Fruit fly (Drosophila melanogaster) whole organism, embryonic: ENCODE data around the gene CG10195.

ENCODE experiments used
- Antp ChIP-seq: fragments of 200-800 bp; sonication (Bioruptor generic); optimal IDR thresholded peaks from 3 replicates; lab custom pipeline; 2016; ENCODE audit warnings: missing biosample characterization, missing genetic modification characterization
- Atf-2 ChIP-seq: fragments of 200-800 bp; sonication (Bioruptor generic); optimal IDR thresholded peaks from 2 replicates; lab custom pipeline; 2016; ENCODE audit warnings: missing biosample characterization, missing genetic modification characterization
- CG10209 ChIP-seq: fragments of 200-800 bp; sonication (Bioruptor generic); optimal IDR thresholded peaks from 3 replicates; lab custom pipeline; 2017; ENCODE audit warnings: missing biosample characterization, mild to moderate bottlenecking, missing genetic modification characterization, missing genetic modification reagents
- CG10366 ChIP-seq: fragments of 200-800 bp; sonication (Bioruptor generic); IDR thresholded peaks from 2 replicates; pipeline ENCODE4 v1.3.6; 2022; ENCODE audit warnings: missing biosample characterization, missing genetic modification characterization
- CG11504 ChIP-seq: fragments of 200-800 bp; sonication (Bioruptor generic); optimal IDR thresholded peaks from 3 replicates; lab custom pipeline; 2019; ENCODE audit warnings: missing biosample characterization, mild to moderate bottlenecking, missing genetic modification characterization, moderate library complexity
- CG11695 ChIP-seq: fragments of 200-800 bp; sonication (Bioruptor generic); IDR thresholded peaks from 3 replicates; pipeline ENCODE4 v1.3.6; 2022; ENCODE audit warnings: missing biosample characterization, missing genetic modification characterization
- CG17612 ChIP-seq: fragments of 200-800 bp; sonication (Bioruptor generic); IDR thresholded peaks from 2 replicates; pipeline ENCODE4 v1.3.6; 2022; ENCODE audit warnings: missing biosample characterization, missing genetic modification characterization
- CG1792 ChIP-seq: fragments of 200-800 bp; sonication (Bioruptor generic); optimal IDR thresholded peaks from 2 replicates; lab custom pipeline; 2016; ENCODE audit warnings: missing biosample characterization, missing genetic modification characterization
- CG2875 ChIP-seq: fragments of 200-800 bp; sonication (Bioruptor generic); optimal IDR thresholded peaks from 2 replicates; lab custom pipeline; 2017; ENCODE audit warnings: missing biosample characterization, mild to moderate bottlenecking, missing genetic modification characterization, missing genetic modification reagents
- CG30431 ChIP-seq: fragments of 200-800 bp; sonication (Bioruptor generic); optimal IDR thresholded peaks from 2 replicates; lab custom pipeline; 2017; ENCODE audit warnings: missing biosample characterization, missing genetic modification characterization
- CG31365 ChIP-seq: fragments of 200-800 bp; sonication (Bioruptor generic); optimal IDR thresholded peaks from 2 replicates; lab custom pipeline; 2018; ENCODE audit warnings: missing biosample characterization, mild to moderate bottlenecking, missing genetic modification characterization
- CG33213 ChIP-seq: fragments of 200-800 bp; sonication (Bioruptor generic); optimal IDR thresholded peaks from 3 replicates; lab custom pipeline; 2016; ENCODE audit warnings: missing biosample characterization, missing genetic modification characterization
- CG43689 ChIP-seq: fragments of 200-800 bp; sonication (Bioruptor generic); IDR thresholded peaks from 2 replicates; pipeline ENCODE4 v1.3.6; 2022; ENCODE audit warnings: missing biosample characterization, missing genetic modification characterization
- CG7786 ChIP-seq: fragments of 200-800 bp; sonication (Bioruptor generic); optimal IDR thresholded peaks from 2 replicates; lab custom pipeline; 2016; ENCODE audit warnings: missing biosample characterization, missing genetic modification characterization
- CG8359 ChIP-seq: fragments of 200-800 bp; sonication (Bioruptor generic); optimal IDR thresholded peaks from 2 replicates; lab custom pipeline; 2017; ENCODE audit warnings: missing biosample characterization, mild to moderate bottlenecking, missing genetic modification characterization, borderline replicate concordance
- CG8765 ChIP-seq: fragments of 200-800 bp; sonication (Bioruptor generic); IDR thresholded peaks from 2 replicates; pipeline ENCODE4 v1.3.6; 2022; ENCODE audit warnings: missing biosample characterization, missing genetic modification characterization
- CG9609 ChIP-seq: fragments of 200-800 bp; sonication (Bioruptor generic); optimal IDR thresholded peaks from 3 replicates; lab custom pipeline; 2016; ENCODE audit warnings: missing biosample characterization, missing genetic modification characterization
- CTCF ChIP-seq: fragments of 200-800 bp; sonication (Bioruptor generic); optimal IDR thresholded peaks from 2 replicates; lab custom pipeline; 2017; ENCODE audit warnings: missing biosample characterization, mild to moderate bottlenecking, missing genetic modification characterization, moderate library complexity
- CkIIα-i1 ChIP-seq: fragments of 200-800 bp; sonication (Bioruptor generic); IDR thresholded peaks from 2 replicates; pipeline ENCODE4 v1.3.6; 2022; ENCODE audit warnings: missing biosample characterization, missing genetic modification characterization
- Dfd ChIP-seq, 2 experiments: fragments of >200 bp; optimal IDR thresholded peaks; 2 replicates each; lab custom pipeline; 2017; ENCODE audit warnings: missing biosample characterization in 2 of 2, missing genetic modification characterization in 2 of 2
- Dip3 ChIP-seq: fragments of 200-800 bp; sonication (Bioruptor generic); optimal IDR thresholded peaks from 3 replicates; lab custom pipeline; 2016; ENCODE audit warnings: missing biosample characterization, missing genetic modification characterization
- E2f1 ChIP-seq: fragments of 200-800 bp; sonication (Bioruptor generic); IDR thresholded peaks from 2 replicates; pipeline ENCODE4 v1.3.6; 2022; ENCODE audit warnings: missing biosample characterization, missing genetic modification characterization
- Ets65A ChIP-seq: fragments of 200-800 bp; sonication (Bioruptor generic); peaks from one replicate; lab custom pipeline; 2016; ENCODE audit warnings: missing biosample characterization, missing genetic modification characterization
- Ets97D ChIP-seq: fragments of 200-800 bp; sonication (Bioruptor generic); optimal IDR thresholded peaks from 3 replicates; lab custom pipeline; 2016; ENCODE audit warnings: missing biosample characterization, missing genetic modification characterization
- Hand ChIP-seq: fragments of 200-800 bp; sonication (Bioruptor generic); optimal IDR thresholded peaks from 2 replicates; lab custom pipeline; 2017; ENCODE audit warnings: mild to moderate bottlenecking, missing biosample characterization, missing genetic modification reagents, missing genetic modification characterization
- Hr51 ChIP-seq, 2 experiments: fragments of 200-800 bp; sonication (Bioruptor generic); optimal IDR thresholded peaks; 2 replicates in 1 of 2; 3 replicates in 1 of 2; lab custom pipeline; 2016 to 2018; ENCODE audit warnings: missing biosample characterization in 2 of 2, missing genetic modification characterization in 2 of 2, mild to moderate bottlenecking in 1 of 2, moderate library complexity in 1 of 2
- Neu2 ChIP-seq: fragments of 200-800 bp; sonication (Bioruptor generic); optimal IDR thresholded peaks from 3 replicates; lab custom pipeline; 2016; ENCODE audit warnings: missing biosample characterization, missing genetic modification characterization, borderline replicate concordance
- Nf-YC ChIP-seq: fragments of 200-800 bp; optimal IDR thresholded peaks from 3 replicates; lab custom pipeline; 2019; ENCODE audit warnings: missing biosample characterization, mild to moderate bottlenecking, missing genetic modification characterization, moderate library complexity
- Pdp1 ChIP-seq, 2 experiments: fragments of 200-800 bp; sonication (Bioruptor generic); optimal IDR thresholded peaks; 3 replicates each; lab custom pipeline; 2016; ENCODE audit warnings: missing biosample characterization in 2 of 2, missing genetic modification characterization in 2 of 2, mild to moderate bottlenecking in 1 of 2, moderate library complexity in 1 of 2
- Stat92E ChIP-seq, 3 experiments: fragments of >200 bp in 2 of 3; fragments of 200-800 bp in 1 of 3; sonication (Bioruptor generic) in 1 of 3; optimal IDR thresholded peaks; 2 replicates each; lab custom pipeline; 2017 to 2019; ENCODE audit warnings: missing biosample characterization in 3 of 3, missing genetic modification characterization in 3 of 3, mild to moderate bottlenecking in 1 of 3, moderate library complexity in 1 of 3
- Vsx1 ChIP-seq: fragments of 200-800 bp; sonication (Bioruptor generic); optimal IDR thresholded peaks from 2 replicates; lab custom pipeline; 2017; ENCODE audit warnings: missing biosample characterization, mild to moderate bottlenecking, missing genetic modification characterization, missing genetic modification reagents
- ash1 ChIP-seq: fragments of 200-800 bp; sonication (Bioruptor generic); optimal IDR thresholded peaks from 2 replicates; lab custom pipeline; 2018; ENCODE audit warnings: missing biosample characterization, mild to moderate bottlenecking, missing genetic modification characterization
- ato ChIP-seq: fragments of 200-800 bp; sonication (Bioruptor generic); IDR thresholded peaks from 2 replicates; pipeline ENCODE4 v1.3.6; 2022; ENCODE audit warnings: missing biosample characterization, missing genetic modification characterization; ENCODE audit not compliant: partially characterized antibody
- bab2 ChIP-seq: fragments of 200-800 bp; sonication (Bioruptor generic); optimal IDR thresholded peaks from 2 replicates; lab custom pipeline; 2016; ENCODE audit warnings: missing biosample characterization, missing genetic modification characterization
- cas ChIP-seq: fragments of 200-800 bp; sonication (Bioruptor generic); IDR thresholded peaks from 2 replicates; pipeline ENCODE4 v1.3.6; 2022; ENCODE audit warnings: missing biosample characterization, missing genetic modification characterization
- croc ChIP-seq: fragments of 200-800 bp; sonication (Bioruptor generic); conservative IDR thresholded peaks from 3 replicates; pipeline ENCODE4 v1.3.6; 2022; ENCODE audit warnings: missing biosample characterization, missing genetic modification characterization
- dm ChIP-seq: fragments of 200-800 bp; sonication (Bioruptor generic); optimal IDR thresholded peaks from 3 replicates; lab custom pipeline; 2016; ENCODE audit warnings: missing biosample characterization, missing genetic modification characterization
- dysf ChIP-seq: fragments of 200-800 bp; sonication (Bioruptor generic); IDR thresholded peaks from 3 replicates; pipeline ENCODE4 v1.3.6; 2022; ENCODE audit warnings: missing biosample characterization, missing genetic modification characterization
- emc ChIP-seq: fragments of 200-800 bp; sonication (Bioruptor generic); optimal IDR thresholded peaks from 2 replicates; lab custom pipeline; 2016; ENCODE audit warnings: missing biosample characterization, missing genetic modification characterization
- fd102C ChIP-seq: fragments of 200-800 bp; sonication (Bioruptor generic); optimal IDR thresholded peaks from 2 replicates; lab custom pipeline; 2018; ENCODE audit warnings: missing biosample characterization, mild to moderate bottlenecking, missing genetic modification characterization, moderate library complexity
- gce ChIP-seq: fragments of 200-800 bp; sonication (Bioruptor generic); IDR thresholded peaks from 3 replicates; pipeline ENCODE4 v1.3.6; 2022; ENCODE audit warnings: missing biosample characterization, missing genetic modification characterization
- gsb ChIP-seq: fragments of 200-800 bp; sonication (Bioruptor generic); IDR thresholded peaks from 2 replicates; pipeline ENCODE4 v1.3.6; 2022; ENCODE audit warnings: missing biosample characterization, missing genetic modification characterization
- jing ChIP-seq: fragments of 200-800 bp; sonication (Bioruptor generic); optimal IDR thresholded peaks from 2 replicates; lab custom pipeline; 2018; ENCODE audit warnings: missing biosample characterization, mild to moderate bottlenecking, missing genetic modification characterization
- prd ChIP-seq, 3 experiments: fragments of >200 bp in 2 of 3; fragments of 200-800 bp in 1 of 3; sonication (Bioruptor generic) in 1 of 3; optimal IDR thresholded peaks in 2 of 3; IDR thresholded peaks in 1 of 3; 2 replicates in 2 of 3; 3 replicates in 1 of 3; pipeline versions ENCODE4 v1.3.6 to Lab custom; 2017 to 2022; ENCODE audit warnings: missing biosample characterization in 1 of 3, missing genetic modification characterization in 1 of 3
- schlank ChIP-seq: fragments of 200-800 bp; sonication (Bioruptor generic); optimal IDR thresholded peaks from 2 replicates; lab custom pipeline; 2018; ENCODE audit warnings: missing biosample characterization, mild to moderate bottlenecking, missing genetic modification characterization
- sd ChIP-seq: fragments of 200-800 bp; sonication (Bioruptor generic); optimal IDR thresholded peaks from 3 replicates; lab custom pipeline; 2018; ENCODE audit warnings: missing biosample characterization, mild to moderate bottlenecking, missing genetic modification characterization, moderate library complexity
- slou ChIP-seq: fragments of 200-800 bp; sonication (Bioruptor generic); optimal IDR thresholded peaks from 3 replicates; lab custom pipeline; 2016; ENCODE audit warnings: missing biosample characterization, missing genetic modification characterization
- tap ChIP-seq: fragments of 200-800 bp; optimal IDR thresholded peaks from 3 replicates; lab custom pipeline; 2019; ENCODE audit warnings: missing biosample characterization, mild to moderate bottlenecking, missing genetic modification characterization, moderate library complexity
- ttk ChIP-seq: fragments of 200-800 bp; sonication (Bioruptor generic); IDR thresholded peaks from 2 replicates; pipeline ENCODE4 v2.1.2; 2022; ENCODE audit warnings: missing biosample characterization, missing genetic modification characterization
- tx ChIP-seq: fragments of 200-800 bp; sonication (Bioruptor generic); optimal IDR thresholded peaks from 2 replicates; lab custom pipeline; 2016; ENCODE audit warnings: missing biosample characterization, missing genetic modification characterization
- wor ChIP-seq: fragments of 200-800 bp; sonication (Bioruptor generic); IDR thresholded peaks from 2 replicates; pipeline ENCODE4 v1.3.6; 2022; ENCODE audit warnings: missing biosample characterization, missing genetic modification characterization

Gene CG10195

dm6 chr2L:19528308-19528707 lies 43.8 kb upstream of the CG10195 start (continued):
- TF ChIP-seq Antp (GFP tag; lab: Kevin White, UChicago) (peak; percentile 87), wor (GFP tag; lab: Robert Waterston, UW) (peak; percentile 80), Hand (GFP tag; lab: Kevin White, UChicago) (peak; percentile 96), slou (GFP tag; lab: Kevin White, UChicago) (peak; percentile 89), CG30431 (GFP tag; lab: Kevin White, UChicago) (peak; percentile 70), Dip3 (GFP tag; lab: Kevin White, UChicago) (peak; percentile 98), Neu2 (GFP tag; lab: Kevin White, UChicago) (peak; percentile 70), CG10209 (GFP tag; lab: Kevin White, UChicago) (peak; percentile 95), CG17612 (GFP tag; lab: Robert Waterston, UW) (peak; percentile 90), dm (GFP tag; lab: Kevin White, UChicago) (peak; percentile 85), E2f1 (GFP tag; lab: Robert Waterston, UW) (peak; percentile 95), ato (GFP tag; lab: Robert Waterston, UW) (no peak), CG43689 (peak; percentile 83), bab2 (peak; percentile 97), Vsx1 (GFP tag; lab: Kevin White, UChicago) (peak; percentile 87), CG11504 (tag; lab: Kevin White, UChicago) (peak; percentile 93), CG10366 (GFP tag; lab: Robert Waterston, UW) (peak; percentile 97), ash1 (peak; percentile 91), CTCF (GFP tag; lab: Kevin White, UChicago) (peak; percentile 45), CG11695 (GFP tag; lab: Robert Waterston, UW) (peak; percentile 97), Nf-YC (tag; lab: Kevin White, UChicago) (peak; percentile 80), cas (GFP tag; lab: Robert Waterston, UW) (peak; percentile 97), Dfd (GFP tag; optimal IDR thresholded peaks at IDR 0.05; lab: Kevin White, UChicago) (peak in 1 of 2 experiments; percentile 29), dysf (GFP tag; lab: Robert Waterston, UW) (peak; percentile 98), gsb (GFP tag; lab: Robert Waterston, UW) (peak; percentile 97), tap (tag; lab: Kevin White, UChicago) (peak; percentile 94), CkIIα-i1 (GFP tag; lab: Robert Waterston, UW) (peak; percentile 83), croc (peak; percentile 63; the same call in 2 of the 3 replicates), gce (GFP tag; lab: Robert Waterston, UW) (peak; percentile 77; the same call in 1 of the 3 replicates), Atf-2 (GFP tag; lab: Kevin White, UChicago) (peak; percentile 88), CG8765 (GFP tag; lab: Robert Waterston, UW) (peak; percentile 85; the same call in 1 of the 2 replicates), Stat92E (GFP tag; optimal IDR thresholded peaks at IDR 0.05; lab: Kevin White, UChicago) (no peak), Hr51 (GFP tag; optimal IDR thresholded peaks at IDR 0.05; lab: Kevin White, UChicago) (peak; percentile 95), CG31365 (tag; lab: Kevin White, UChicago) (peak; percentile 88), emc (peak; percentile 94), CG1792 (GFP tag; lab: Kevin White, UChicago) (peak; percentile 93), Pdp1 (GFP tag; optimal IDR thresholded peaks at IDR 0.05; lab: Kevin White, UChicago) (peak; percentile 91 to 93), CG33213 (GFP tag; lab: Kevin White, UChicago) (peak; percentile 94), prd (optimal IDR thresholded peaks at IDR 0.05; lab: Kevin White, UChicago) (no peak), prd (GFP tag; IDR thresholded peaks at IDR 0.05; lab: Robert Waterston, UW) (peak; percentile 96), ttk (GFP tag; lab: Robert Waterston, UW) (peak; percentile 84), sd (tag; lab: Kevin White, UChicago) (peak; percentile 94), CG2875 (peak; percentile 60), jing (GFP tag; lab: Kevin White, UChicago) (peak; percentile 67), Ets65A (GFP tag; lab: Kevin White, UChicago) (peak; percentile 98), schlank (tag; lab: Kevin White, UChicago) (peak; percentile 98), Ets97D (GFP tag; lab: Kevin White, UChicago) (peak; percentile 84), tx (GFP tag; lab: Kevin White, UChicago) (peak; percentile 93), CG7786 (GFP tag; lab: Kevin White, UChicago) (peak; percentile 97), CG9609 (GFP tag; lab: Kevin White, UChicago) (peak; percentile 90), CG8359 (GFP tag; lab: Kevin White, UChicago) (peak; percentile 62), fd102C (peak; percentile 6)
